Fruit fly (Drosophila melanogaster) whole organism, embryonic: ENCODE measurements around the gene BCL7-like.

Source experiments
- CG10209 ChIP-seq: fragments of 200-800 bp; sonication (Bioruptor generic); optimal IDR thresholded peaks from 3 replicates; lab custom pipeline; 2017; ENCODE audit warnings: missing biosample characterization, mild to moderate bottlenecking, missing genetic modification characterization, missing genetic modification reagents
- CG10274 ChIP-seq: fragments of 200-800 bp; sonication (Bioruptor generic); optimal IDR thresholded peaks from 3 replicates; lab custom pipeline; 2017; ENCODE audit warnings: missing biosample characterization, mild to moderate bottlenecking, missing genetic modification characterization
- CG11247 ChIP-seq: fragments of 200-800 bp; sonication (Bioruptor generic); IDR thresholded peaks from 2 replicates; pipeline ENCODE4 v1.3.6; 2022; ENCODE audit warnings: missing biosample characterization, missing genetic modification characterization
- CG11696 ChIP-seq: fragments of 200-800 bp; sonication (Bioruptor generic); IDR thresholded peaks from 2 replicates; pipeline ENCODE4 v1.3.6; 2022; ENCODE audit warnings: missing biosample characterization, missing genetic modification characterization
- CG1233 ChIP-seq: fragments of 200-800 bp; sonication (Bioruptor generic); optimal IDR thresholded peaks from 4 replicates; lab custom pipeline; 2018; ENCODE audit warnings: missing biosample characterization, mild to moderate bottlenecking, missing genetic modification characterization
- CG14710 ChIP-seq: fragments of 200-800 bp; sonication (Bioruptor generic); optimal IDR thresholded peaks from 3 replicates; lab custom pipeline; 2019; ENCODE audit warnings: missing biosample characterization, mild to moderate bottlenecking, missing genetic modification characterization, moderate library complexity
- CG17385 ChIP-seq: fragments of 200-800 bp; sonication (Bioruptor generic); optimal IDR thresholded peaks from 3 replicates; lab custom pipeline; 2018; ENCODE audit warnings: missing biosample characterization, mild to moderate bottlenecking, missing genetic modification characterization
- CG17829 ChIP-seq: fragments of 200-800 bp; optimal IDR thresholded peaks from 2 replicates; lab custom pipeline; 2019; ENCODE audit warnings: missing biosample characterization, mild to moderate bottlenecking, missing genetic modification characterization, moderate library complexity
- CG2678 ChIP-seq: fragments of 200-800 bp; sonication (Bioruptor generic); optimal IDR thresholded peaks from 3 replicates; lab custom pipeline; 2019; ENCODE audit warnings: missing biosample characterization, mild to moderate bottlenecking, missing genetic modification characterization, moderate library complexity
- CG2889 ChIP-seq: fragments of 200-800 bp; sonication (Bioruptor generic); IDR thresholded peaks from 3 replicates; pipeline ENCODE4 v1.3.6; 2022; ENCODE audit warnings: missing biosample characterization, missing genetic modification characterization
- CG3163 ChIP-seq: fragments of 200-800 bp; sonication (Bioruptor generic); optimal IDR thresholded peaks from 3 replicates; lab custom pipeline; 2016; ENCODE audit warnings: missing biosample characterization, missing genetic modification characterization
- CG4404 ChIP-seq: fragments of 200-800 bp; sonication (Bioruptor generic); IDR thresholded peaks from 2 replicates; pipeline ENCODE4 v1.3.6; 2022; ENCODE audit warnings: missing biosample characterization, missing genetic modification characterization
- CG6765 ChIP-seq: fragments of 200-800 bp; sonication (Bioruptor generic); optimal IDR thresholded peaks from 3 replicates; lab custom pipeline; 2017; ENCODE audit warnings: missing biosample characterization, mild to moderate bottlenecking, missing genetic modification characterization
- CG6813 ChIP-seq: fragments of 200-800 bp; sonication (Bioruptor generic); optimal IDR thresholded peaks from 2 replicates; lab custom pipeline; 2017; ENCODE audit warnings: missing biosample characterization, missing genetic modification characterization, mild to moderate bottlenecking, moderate library complexity, missing genetic modification reagents
- CG7556 ChIP-seq: fragments of 200-800 bp; sonication (Bioruptor generic); optimal IDR thresholded peaks from 2 replicates; lab custom pipeline; 2017; ENCODE audit warnings: missing biosample characterization, mild to moderate bottlenecking, missing genetic modification characterization
- CG7786 ChIP-seq: fragments of 200-800 bp; sonication (Bioruptor generic); optimal IDR thresholded peaks from 2 replicates; lab custom pipeline; 2016; ENCODE audit warnings: missing biosample characterization, missing genetic modification characterization
- CG8281 ChIP-seq: fragments of 200-800 bp; sonication (Bioruptor generic); optimal IDR thresholded peaks from 2 replicates; lab custom pipeline; 2018; ENCODE audit warnings: missing biosample characterization, mild to moderate bottlenecking, missing genetic modification characterization, moderate library complexity
- CG9609 ChIP-seq: fragments of 200-800 bp; sonication (Bioruptor generic); optimal IDR thresholded peaks from 3 replicates; lab custom pipeline; 2016; ENCODE audit warnings: missing biosample characterization, missing genetic modification characterization
- CG9876 ChIP-seq: fragments of 200-800 bp; sonication (Bioruptor generic); optimal IDR thresholded peaks from 2 replicates; lab custom pipeline; 2016; ENCODE audit warnings: missing biosample characterization, missing genetic modification characterization
- Ets65A ChIP-seq: fragments of 200-800 bp; sonication (Bioruptor generic); peaks from one replicate; lab custom pipeline; 2016; ENCODE audit warnings: missing biosample characterization, missing genetic modification characterization
- Fer2 ChIP-seq: fragments of 200-800 bp; sonication (Bioruptor generic); optimal IDR thresholded peaks from 2 replicates; lab custom pipeline; 2018; ENCODE audit warnings: missing biosample characterization, mild to moderate bottlenecking, missing genetic modification characterization, moderate library complexity
- HHEX ChIP-seq: fragments of 200-800 bp; sonication (Bioruptor generic); optimal IDR thresholded peaks from 3 replicates; lab custom pipeline; 2017; ENCODE audit warnings: missing biosample characterization, mild to moderate bottlenecking, missing genetic modification characterization, missing genetic modification reagents
- HmgZ ChIP-seq: fragments of 200-800 bp; sonication (Bioruptor generic); optimal IDR thresholded peaks from 2 replicates; lab custom pipeline; 2018; ENCODE audit warnings: missing biosample characterization, mild to moderate bottlenecking, missing genetic modification characterization
- Jarid2 ChIP-seq: fragments of 200-800 bp; sonication (Bioruptor generic); optimal IDR thresholded peaks from 3 replicates; lab custom pipeline; 2017; ENCODE audit warnings: mild to moderate bottlenecking, missing biosample characterization, missing genetic modification reagents, missing genetic modification characterization
- NC2α ChIP-seq: fragments of 200-800 bp; sonication (Bioruptor generic); optimal IDR thresholded peaks from 2 replicates; lab custom pipeline; 2016; ENCODE audit warnings: missing biosample characterization, missing genetic modification characterization
- Nf-YC ChIP-seq: fragments of 200-800 bp; optimal IDR thresholded peaks from 3 replicates; lab custom pipeline; 2019; ENCODE audit warnings: missing biosample characterization, mild to moderate bottlenecking, missing genetic modification characterization, moderate library complexity
- Optix ChIP-seq: fragments of 200-800 bp; sonication (Bioruptor generic); IDR thresholded peaks from 3 replicates; pipeline ENCODE4 v1.3.6; 2022; ENCODE audit warnings: missing biosample characterization, missing genetic modification characterization
- Sox100B ChIP-seq: fragments of 200-800 bp; sonication (Bioruptor generic); optimal IDR thresholded peaks from 3 replicates; lab custom pipeline; 2018; ENCODE audit warnings: missing biosample characterization, mild to moderate bottlenecking, missing genetic modification characterization
- az2 ChIP-seq: fragments of 200-800 bp; sonication (Bioruptor generic); optimal IDR thresholded peaks from 3 replicates; lab custom pipeline; 2016; ENCODE audit warnings: missing biosample characterization, missing genetic modification characterization
- bab2 ChIP-seq: fragments of 200-800 bp; sonication (Bioruptor generic); optimal IDR thresholded peaks from 2 replicates; lab custom pipeline; 2016; ENCODE audit warnings: missing biosample characterization, missing genetic modification characterization
- cad ChIP-seq: fragments of >200 bp; optimal IDR thresholded peaks from 2 replicates; lab custom pipeline; 2017; ENCODE audit warnings: missing biosample characterization, missing genetic modification characterization
- crc ChIP-seq: fragments of 200-800 bp; sonication (Bioruptor generic); optimal IDR thresholded peaks from 2 replicates; lab custom pipeline; 2016; ENCODE audit warnings: missing biosample characterization, missing genetic modification characterization
- en ChIP-seq: fragments of 200-800 bp; sonication (Bioruptor generic); optimal IDR thresholded peaks from 2 replicates; lab custom pipeline; 2016; ENCODE audit warnings: missing biosample characterization, missing genetic modification characterization
- eyg ChIP-seq: fragments of 200-800 bp; sonication (Bioruptor generic); optimal IDR thresholded peaks from 3 replicates; lab custom pipeline; 2016; ENCODE audit warnings: missing biosample characterization, missing genetic modification characterization
- gem ChIP-seq: fragments of 200-800 bp; sonication (Bioruptor generic); optimal IDR thresholded peaks from 2 replicates; lab custom pipeline; 2019; ENCODE audit warnings: missing biosample characterization, mild to moderate bottlenecking, missing genetic modification characterization, moderate library complexity
- gsb ChIP-seq: fragments of 200-800 bp; sonication (Bioruptor generic); IDR thresholded peaks from 2 replicates; pipeline ENCODE4 v1.3.6; 2022; ENCODE audit warnings: missing biosample characterization, missing genetic modification characterization
- ind ChIP-seq: fragments of 200-800 bp; sonication (Bioruptor generic); optimal IDR thresholded peaks from 3 replicates; lab custom pipeline; 2016; ENCODE audit warnings: missing biosample characterization, missing genetic modification characterization
- nerfin-1 ChIP-seq: fragments of 200-800 bp; sonication (Bioruptor generic); optimal IDR thresholded peaks from 3 replicates; lab custom pipeline; 2019; ENCODE audit warnings: missing biosample characterization, mild to moderate bottlenecking, missing genetic modification characterization, moderate library complexity
- nom ChIP-seq: fragments of 200-800 bp; sonication (Bioruptor generic); optimal IDR thresholded peaks from 2 replicates; lab custom pipeline; 2017; ENCODE audit warnings: missing biosample characterization, missing genetic modification characterization, mild to moderate bottlenecking, moderate library complexity, missing genetic modification reagents
- pan ChIP-seq, 4 experiments: fragments of >200 bp in 3 of 4; fragments of 200-800 bp in 1 of 4; sonication (Bioruptor generic) in 1 of 4; optimal IDR thresholded peaks in 3 of 4; IDR thresholded peaks in 1 of 4; 2 replicates each; pipeline versions ENCODE4 v1.3.6 to Lab custom; 2017 to 2022; ENCODE audit warnings: missing biosample characterization in 2 of 4, missing genetic modification characterization in 2 of 4, mixed read lengths in 1 of 4
- prd ChIP-seq, 3 experiments: fragments of >200 bp in 2 of 3; fragments of 200-800 bp in 1 of 3; sonication (Bioruptor generic) in 1 of 3; optimal IDR thresholded peaks in 2 of 3; IDR thresholded peaks in 1 of 3; 2 replicates in 2 of 3; 3 replicates in 1 of 3; pipeline versions ENCODE4 v1.3.6 to Lab custom; 2017 to 2022; ENCODE audit warnings: missing biosample characterization in 1 of 3, missing genetic modification characterization in 1 of 3
- row ChIP-seq: fragments of 200-800 bp; sonication (Bioruptor generic); IDR thresholded peaks from 3 replicates; pipeline ENCODE4 v1.3.6; 2022; ENCODE audit warnings: missing biosample characterization, missing genetic modification characterization
- sc ChIP-seq, 3 experiments: fragments of >200 bp in 2 of 3; fragments of 200-800 bp in 1 of 3; sonication (Bioruptor generic) in 1 of 3; optimal IDR thresholded peaks; 2 replicates in 2 of 3; 3 replicates in 1 of 3; lab custom pipeline; 2017; ENCODE audit warnings: mild to moderate bottlenecking in 1 of 3, missing biosample characterization in 1 of 3, missing genetic modification characterization in 1 of 3, missing genetic modification reagents in 1 of 3
- sim ChIP-seq: fragments of 200-800 bp; sonication (Bioruptor generic); IDR thresholded peaks from 2 replicates; pipeline ENCODE4 v1.3.6; 2022; ENCODE audit warnings: missing biosample characterization, missing genetic modification characterization
- ssp ChIP-seq: fragments of 200-800 bp; sonication (Bioruptor generic); IDR thresholded peaks from 2 replicates; pipeline ENCODE4 v1.3.6; 2022; ENCODE audit warnings: missing biosample characterization, missing genetic modification characterization
- ttk ChIP-seq: fragments of 200-800 bp; sonication (Bioruptor generic); IDR thresholded peaks from 2 replicates; pipeline ENCODE4 v2.1.2; 2022; ENCODE audit warnings: missing biosample characterization, missing genetic modification characterization
- vnd ChIP-seq: fragments of 200-800 bp; sonication (Bioruptor generic); IDR thresholded peaks from 3 replicates; pipeline ENCODE4 v1.3.6; 2022; ENCODE audit warnings: missing biosample characterization, missing genetic modification characterization; ENCODE audit not compliant: partially characterized antibody
- wek ChIP-seq: fragments of 200-800 bp; sonication (Bioruptor generic); optimal IDR thresholded peaks from 3 replicates; lab custom pipeline; 2018; ENCODE audit warnings: missing biosample characterization, mild to moderate bottlenecking, missing genetic modification characterization, moderate library complexity

Gene BCL7-like

dm6 chrX:9344482-9345106 lies 11.8 kb upstream of the BCL7-like start (continued):
- TF ChIP-seq CG14710 (no peak), CG10209 (GFP tag; lab: Kevin White, UChicago) (peak; percentile 58), en (GFP tag; lab: Kevin White, UChicago) (peak; percentile 4), CG6813 (GFP tag; lab: Kevin White, UChicago) (peak; percentile 31), CG1233 (peak; percentile 30), CG9609 (GFP tag; lab: Kevin White, UChicago) (peak; percentile 29), CG17385 (GFP tag; lab: Kevin White, UChicago) (peak; percentile 55), Fer2 (peak; percentile 33), sim (no peak), Ets65A (GFP tag; lab: Kevin White, UChicago) (peak; percentile 96), Nf-YC (tag; lab: Kevin White, UChicago) (peak; percentile 39), ttk (GFP tag; lab: Robert Waterston, UW) (no peak), CG11247 (GFP tag; lab: Robert Waterston, UW) (peak; percentile 20; the same call in 1 of the 2 replicates), CG3163 (GFP tag; lab: Kevin White, UChicago) (no peak), nom (GFP tag; lab: Kevin White, UChicago) (no peak), nerfin-1 (tag; lab: Kevin White, UChicago) (peak; percentile 12), CG2889 (GFP tag; lab: Robert Waterston, UW) (no peak), CG9876 (GFP tag; lab: Kevin White, UChicago) (no peak), bab2 (GFP tag; lab: Kevin White, UChicago) (peak; percentile 32), CG7556 (GFP tag; lab: Kevin White, UChicago) (peak; percentile 62), Optix (GFP tag; lab: Robert Waterston, UW) (no peak), vnd (no peak), cad (GFP tag; lab: Kevin White, UChicago) (no peak), CG10274 (GFP tag; lab: Kevin White, UChicago) (peak; percentile 52), az2 (GFP tag; lab: Kevin White, UChicago) (peak; percentile 10), wek (GFP tag; lab: Kevin White, UChicago) (no peak), CG2678 (tag; lab: Kevin White, UChicago) (peak; percentile 83), HHEX (GFP tag; lab: Kevin White, UChicago) (peak; percentile 70), CG6765 (GFP tag; lab: Kevin White, UChicago) (no peak), Jarid2 (GFP tag; lab: Kevin White, UChicago) (no peak), prd (optimal IDR thresholded peaks at IDR 0.05; lab: Kevin White, UChicago) (no peak), prd (GFP tag; IDR thresholded peaks at IDR 0.05; lab: Robert Waterston, UW) (peak; percentile 30; the same call in 2 of the 3 replicates), crc (GFP tag; lab: Kevin White, UChicago) (peak; percentile 17), ind (GFP tag; lab: Kevin White, UChicago) (peak; percentile 54), gsb (GFP tag; lab: Robert Waterston, UW) (0 out of 2 replicates have a peak, but pooled peaks have one; percentile 36), CG17829 (tag; lab: Kevin White, UChicago) (no peak), CG4404 (GFP tag; lab: Robert Waterston, UW) (no peak), NC2α (GFP tag; lab: Kevin White, UChicago) (no peak), CG8281 (no peak), sc (optimal IDR thresholded peaks at IDR 0.05; lab: Kevin White, UChicago) (no peak), sc (GFP tag; optimal IDR thresholded peaks at IDR 0.05; lab: Kevin White, UChicago) (no peak), row (GFP tag; lab: Robert Waterston, UW) (peak; percentile 74), ssp (GFP tag; lab: Robert Waterston, UW) (no peak), pan (optimal IDR thresholded peaks at IDR 0.05; lab: Kevin White, UChicago) (no peak), pan (GFP tag; optimal IDR thresholded peaks at IDR 0.05 in 1 of 2, IDR thresholded peaks at IDR 0.05 in 1 of 2) (peak in 1 of 2 experiments; percentile 63), CG7786 (GFP tag; lab: Kevin White, UChicago) (peak; percentile 56), eyg (GFP tag; lab: Kevin White, UChicago) (peak; percentile 33), CG11696 (GFP tag; lab: Robert Waterston, UW) (peak; percentile 69; the same call in 1 of the 2 replicates), gem (tag; lab: Kevin White, UChicago) (peak; percentile 74), Sox100B (peak; percentile 64), HmgZ (peak; percentile 46)
